Worm (Caenorhabditis elegans) whole organism, L2 larva: Measurements from ENCODE around the gene srx-41.

Experiments
- R02D3.7 ChIP-seq: fragments of 150-350 bp; optimal IDR thresholded peaks from 2 replicates; lab custom pipeline; 2014; ENCODE audit warnings: missing biosample characterization, missing genetic modification characterization
- ama-1 ChIP-seq: fragments of 150-350 bp; optimal IDR thresholded peaks from 2 replicates; lab custom pipeline; 2018; ENCODE audit warnings: inconsistent platforms
- lin-11 ChIP-seq: fragments of 150-350 bp; sonication (generic microtip); optimal IDR thresholded peaks from 2 replicates; lab custom pipeline; 2014; ENCODE audit warnings: missing biosample characterization, missing genetic modification characterization, inconsistent platforms, mixed read lengths
- lin-13 ChIP-seq: fragments of 150-350 bp; optimal IDR thresholded peaks from 2 replicates; lab custom pipeline; 2014; ENCODE audit warnings: missing biosample characterization, missing genetic modification reagents, missing genetic modification characterization
- mab-5 ChIP-seq: fragments of 150-350 bp; optimal IDR thresholded peaks from 2 replicates; lab custom pipeline; 2014; ENCODE audit warnings: missing biosample characterization, missing genetic modification characterization
- mdl-1 ChIP-seq, 2 experiments: fragments of 150-350 bp in 1 of 2; sonication (generic microtip) in 1 of 2; optimal IDR thresholded peaks; 2 replicates each; lab custom pipeline; 2017; ENCODE audit warnings: missing biosample characterization in 2 of 2, missing genetic modification characterization in 2 of 2
- nhr-10 ChIP-seq: sonication (generic microtip); optimal IDR thresholded peaks from 2 replicates; lab custom pipeline; 2017; ENCODE audit warnings: missing biosample characterization, missing genetic modification characterization
- nhr-12 ChIP-seq: fragments of 150-350 bp; optimal IDR thresholded peaks from 2 replicates; lab custom pipeline; 2014; ENCODE audit warnings: missing biosample characterization, missing genetic modification characterization
- nhr-129 ChIP-seq: fragments of 150-350 bp; optimal IDR thresholded peaks from 2 replicates; lab custom pipeline; 2014; ENCODE audit warnings: missing biosample characterization, missing genetic modification characterization
- skn-1 ChIP-seq: sonication (generic microtip); optimal IDR thresholded peaks from 2 replicates; lab custom pipeline; 2017; ENCODE audit warnings: missing biosample characterization, missing genetic modification characterization
- snpc-4 ChIP-seq: fragments of 150-350 bp; optimal IDR thresholded peaks from 2 replicates; lab custom pipeline; 2014; ENCODE audit warnings: missing biosample characterization, missing genetic modification characterization
- unc-62 ChIP-seq: fragments of 150-350 bp; optimal IDR thresholded peaks from 2 replicates; lab custom pipeline; 2014; ENCODE audit warnings: missing biosample characterization, missing genetic modification reagents, missing genetic modification characterization
- zag-1 ChIP-seq: fragments of 150-350 bp; optimal IDR thresholded peaks from 2 replicates; lab custom pipeline; 2014; ENCODE audit warnings: missing biosample characterization, missing genetic modification characterization

ce11 chrV:3673080-3673479 is 36.1 kb upstream of the srx-41 start, which contains the start of gene pals-33:
- TF ChIP-seq lin-13 (no peak), mdl-1 (tag; optimal IDR thresholded peaks at IDR 0.05; lab: Kevin White, UChicago) (no peak), nhr-12 (tag; lab: Kevin White, UChicago) (no peak), zag-1 (tag; lab: Kevin White, UChicago) (no peak), R02D3.7 (tag; lab: Kevin White, UChicago) (no peak), nhr-129 (no peak), ama-1 (no peak), lin-11 (tag; lab: Kevin White, UChicago) (no peak), nhr-10 (no peak), mab-5 (tag; lab: Kevin White, UChicago) (no peak), skn-1 (no peak), unc-62 (GFP tag; lab: Kevin White, UChicago) (no peak), snpc-4 (no peak)
